Worm (Caenorhabditis elegans): Measurements from ENCODE around the gene W02D7.5.

DNA sequence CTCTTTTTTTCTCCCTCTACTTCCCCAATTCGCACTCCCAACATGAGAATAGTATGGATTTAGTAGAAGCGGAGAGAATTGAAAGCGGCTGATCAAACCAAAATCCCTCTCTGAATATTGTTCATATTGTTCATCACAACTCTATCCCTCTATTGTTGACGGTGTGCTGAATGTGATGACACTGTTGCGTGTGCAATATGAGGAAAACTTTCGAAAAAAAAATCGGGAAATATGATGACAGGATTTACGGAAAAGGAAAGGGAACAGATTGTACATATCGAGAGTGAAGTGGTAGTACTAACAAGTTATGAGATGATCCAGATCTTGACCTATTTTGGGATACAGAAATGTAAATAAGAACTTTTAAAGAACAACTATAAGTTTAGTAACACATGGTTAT, 3.2 kb downstream of the W02D7.5 start, which contains the start of gene smex-1:
- TF ChIP-seq ztf-29 (GFP tag; IDR thresholded peaks at IDR 0.05) (no peak), ref-1 (GFP tag; conservative IDR thresholded peaks at IDR 0.05) (no peak), med-1 (GFP tag; optimal IDR thresholded peaks at IDR 0.05; ENCODE audit: insufficient read depth) (no peak)
